Worm (Caenorhabditis elegans) whole organism, L2 larva: ENCODE results near the gene C08E8.11.

Source experiments
- R02D3.7 ChIP-seq: fragments of 150-350 bp; optimal IDR thresholded peaks from 2 replicates; lab custom pipeline; 2014; ENCODE audit warnings: missing biosample characterization, missing genetic modification characterization
- ama-1 ChIP-seq: fragments of 150-350 bp; optimal IDR thresholded peaks from 2 replicates; lab custom pipeline; 2018; ENCODE audit warnings: inconsistent platforms
- elt-3 ChIP-seq: sonication (generic microtip); optimal IDR thresholded peaks from 2 replicates; lab custom pipeline; 2017; ENCODE audit warnings: missing biosample characterization, missing genetic modification characterization
- lin-39 ChIP-seq: fragments of 150-350 bp; optimal IDR thresholded peaks from 2 replicates; lab custom pipeline; 2014; ENCODE audit warnings: missing biosample characterization, missing genetic modification reagents, missing genetic modification characterization
- lsy-2 ChIP-seq, 2 experiments: fragments of 150-350 bp in 1 of 2; sonication (generic microtip) in 1 of 2; optimal IDR thresholded peaks; 2 replicates each; lab custom pipeline; 2014 to 2017; ENCODE audit warnings: missing biosample characterization in 2 of 2, missing genetic modification characterization in 2 of 2
- mdl-1 ChIP-seq, 2 experiments: fragments of 150-350 bp in 1 of 2; sonication (generic microtip) in 1 of 2; optimal IDR thresholded peaks; 2 replicates each; lab custom pipeline; 2017; ENCODE audit warnings: missing biosample characterization in 2 of 2, missing genetic modification characterization in 2 of 2
- nhr-11 ChIP-seq: fragments of 150-350 bp; optimal IDR thresholded peaks from 2 replicates; lab custom pipeline; 2014; ENCODE audit warnings: missing biosample characterization, missing genetic modification characterization
- skn-1 ChIP-seq: sonication (generic microtip); optimal IDR thresholded peaks from 2 replicates; lab custom pipeline; 2017; ENCODE audit warnings: missing biosample characterization, missing genetic modification characterization
- snpc-4 ChIP-seq: fragments of 150-350 bp; optimal IDR thresholded peaks from 2 replicates; lab custom pipeline; 2014; ENCODE audit warnings: missing biosample characterization, missing genetic modification characterization

DNA sequence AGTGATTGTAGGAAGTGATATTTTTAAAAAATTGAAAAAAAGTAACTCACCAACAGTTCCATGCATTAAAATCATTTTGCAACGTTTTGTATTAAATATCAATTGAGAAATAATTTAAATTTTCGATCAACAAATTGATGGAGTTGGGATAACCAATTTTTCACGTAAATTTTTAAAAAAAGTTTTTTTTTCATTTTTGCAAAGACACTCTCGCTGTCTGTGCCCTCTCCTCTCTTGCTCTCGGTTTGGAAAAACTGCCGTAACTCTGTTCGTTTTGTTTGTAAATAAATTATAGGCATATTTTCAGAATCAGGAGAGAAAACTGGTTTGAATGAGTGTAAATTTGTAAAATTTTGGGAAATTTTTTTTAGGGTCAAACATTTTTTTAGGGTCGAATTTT is 47.0 kb downstream of the C08E8.11 start, which contains the start of gene Y51A2B.16:
- TF ChIP-seq lsy-2 (tag; optimal IDR thresholded peaks at IDR 0.05; lab: Kevin White, UChicago) = no peak
- TF ChIP-seq ama-1 (lab: Kevin White, UChicago) = no peak
- no peak for TF ChIP-seq nhr-11 (tag; lab: Kevin White, UChicago)
- TF ChIP-seq skn-1 (tag; lab: Kevin White, UChicago) = no peak
- TF ChIP-seq R02D3.7 (tag; lab: Kevin White, UChicago) = no peak
- TF ChIP-seq elt-3 (tag; lab: Kevin White, UChicago) = no peak
- TF ChIP-seq snpc-4 (tag; lab: Kevin White, UChicago) = no peak
- no peak for TF ChIP-seq lin-39
- TF ChIP-seq mdl-1 (tag; optimal IDR thresholded peaks at IDR 0.05; lab: Kevin White, UChicago) = no peak
